Fruit fly (Drosophila melanogaster) whole organism, embryonic: ENCODE measurements around the gene CG4709.
A peak's percentile ranks its signal among the peaks of the same experiment; 100 is the strongest.

Source experiments
- Adf1 ChIP-seq: fragments of 200-800 bp; sonication (Bioruptor generic); IDR thresholded peaks from 2 replicates; pipeline ENCODE4 v1.3.6; 2022; ENCODE audit warnings: missing biosample characterization, missing genetic modification characterization
- Antp ChIP-seq: fragments of 200-800 bp; sonication (Bioruptor generic); optimal IDR thresholded peaks from 3 replicates; lab custom pipeline; 2016; ENCODE audit warnings: missing biosample characterization, missing genetic modification characterization
- Awh ChIP-seq: fragments of 200-800 bp; sonication (Bioruptor generic); IDR thresholded peaks from 2 replicates; pipeline ENCODE4, ENCODE4 v1.3.6; 2022; ENCODE audit warnings: missing biosample characterization, missing genetic modification characterization
- Bgb ChIP-seq: fragments of 200-800 bp; sonication (Bioruptor generic); IDR thresholded peaks from 2 replicates; pipeline ENCODE4 v1.3.6; 2022; ENCODE audit warnings: missing biosample characterization, missing genetic modification characterization; ENCODE audit not compliant: partially characterized antibody
- CG10209 ChIP-seq: fragments of 200-800 bp; sonication (Bioruptor generic); optimal IDR thresholded peaks from 3 replicates; lab custom pipeline; 2017; ENCODE audit warnings: missing biosample characterization, mild to moderate bottlenecking, missing genetic modification characterization, missing genetic modification reagents
- CG10543 ChIP-seq: fragments of 200-800 bp; sonication (Bioruptor generic); optimal IDR thresholded peaks from 3 replicates; lab custom pipeline; 2017; ENCODE audit warnings: missing biosample characterization, mild to moderate bottlenecking, missing genetic modification characterization, moderate library complexity
- CG10654 ChIP-seq: fragments of 200-800 bp; sonication (Bioruptor generic); optimal IDR thresholded peaks from 2 replicates; lab custom pipeline; 2016; ENCODE audit warnings: missing biosample characterization, missing genetic modification characterization
- CG10979 ChIP-seq: fragments of 200-800 bp; sonication (Bioruptor generic); optimal IDR thresholded peaks from 2 replicates; lab custom pipeline; 2018; ENCODE audit warnings: missing biosample characterization, mild to moderate bottlenecking, missing genetic modification characterization, moderate library complexity
- CG11696 ChIP-seq: fragments of 200-800 bp; sonication (Bioruptor generic); IDR thresholded peaks from 2 replicates; pipeline ENCODE4 v1.3.6; 2022; ENCODE audit warnings: missing biosample characterization, missing genetic modification characterization
- CG12071 ChIP-seq: fragments of 200-800 bp; sonication (Bioruptor generic); optimal IDR thresholded peaks from 3 replicates; lab custom pipeline; 2018; ENCODE audit warnings: missing biosample characterization, mild to moderate bottlenecking, missing genetic modification characterization
- CG12769 ChIP-seq: fragments of 200-800 bp; sonication (Bioruptor generic); optimal IDR thresholded peaks from 2 replicates; lab custom pipeline; 2019; ENCODE audit warnings: missing biosample characterization, mild to moderate bottlenecking, missing genetic modification characterization, moderate library complexity
- CG13287 ChIP-seq: fragments of 200-800 bp; sonication (Bioruptor generic); IDR thresholded peaks from 2 replicates; pipeline ENCODE4 v1.3.6; 2022; ENCODE audit warnings: missing biosample characterization, missing genetic modification characterization; ENCODE audit not compliant: partially characterized antibody
- CG13296 ChIP-seq: fragments of 200-800 bp; sonication (Bioruptor generic); optimal IDR thresholded peaks from 3 replicates; lab custom pipeline; 2018; ENCODE audit warnings: missing biosample characterization, mild to moderate bottlenecking, missing genetic modification characterization
- CG13775 ChIP-seq: fragments of 200-800 bp; sonication (Bioruptor generic); optimal IDR thresholded peaks from 3 replicates; lab custom pipeline; 2017; ENCODE audit warnings: missing biosample characterization, mild to moderate bottlenecking, missing genetic modification characterization
- CG14441 ChIP-seq: fragments of 200-800 bp; sonication (Bioruptor generic); IDR thresholded peaks from 2 replicates; pipeline ENCODE4 v1.3.6; 2022; ENCODE audit warnings: missing biosample characterization, missing genetic modification characterization
- CG15073 ChIP-seq: fragments of 200-800 bp; sonication (Bioruptor generic); optimal IDR thresholded peaks from 2 replicates; lab custom pipeline; 2016; ENCODE audit warnings: missing biosample characterization, missing genetic modification characterization
- CG1603 ChIP-seq: fragments of 200-800 bp; sonication (Bioruptor generic); optimal IDR thresholded peaks from 2 replicates; lab custom pipeline; 2019; ENCODE audit warnings: missing biosample characterization, mild to moderate bottlenecking, missing genetic modification characterization, moderate library complexity
- CG16813 ChIP-seq: fragments of 200-800 bp; sonication (Bioruptor generic); IDR thresholded peaks from 3 replicates; pipeline ENCODE4 v1.3.6; 2022; ENCODE audit warnings: missing biosample characterization, missing genetic modification characterization; ENCODE audit not compliant: partially characterized antibody
- CG18599 ChIP-seq: fragments of 200-800 bp; sonication (Bioruptor generic); optimal IDR thresholded peaks from 3 replicates; lab custom pipeline; 2017; ENCODE audit warnings: missing biosample characterization, missing genetic modification characterization, mild to moderate bottlenecking, moderate library complexity, missing genetic modification reagents
- CG2712 ChIP-seq: fragments of 200-800 bp; optimal IDR thresholded peaks from 3 replicates; lab custom pipeline; 2019; ENCODE audit warnings: missing biosample characterization, mild to moderate bottlenecking, missing genetic modification characterization, moderate library complexity
- CG3726 ChIP-seq: fragments of 200-800 bp; sonication (Bioruptor generic); IDR thresholded peaks from 3 replicates; pipeline ENCODE4, ENCODE4 v1.3.6; 2022; ENCODE audit warnings: missing biosample characterization, missing genetic modification characterization
- CG3838 ChIP-seq: fragments of 200-800 bp; sonication (Bioruptor generic); optimal IDR thresholded peaks from 3 replicates; lab custom pipeline; 2016; ENCODE audit warnings: missing biosample characterization, missing genetic modification characterization
- CG5953 ChIP-seq: fragments of 200-800 bp; sonication (Bioruptor generic); IDR thresholded peaks from 2 replicates; pipeline ENCODE4 v1.3.6; 2022; ENCODE audit warnings: missing biosample characterization, missing genetic modification characterization
- CG6791 ChIP-seq: fragments of 200-800 bp; sonication (Bioruptor generic); IDR thresholded peaks from 3 replicates; pipeline ENCODE4 v1.3.6; 2022; ENCODE audit warnings: missing biosample characterization, missing genetic modification characterization; ENCODE audit not compliant: partially characterized antibody
- CG8089 ChIP-seq: fragments of 200-800 bp; sonication (Bioruptor generic); optimal IDR thresholded peaks from 3 replicates; lab custom pipeline; 2016; ENCODE audit warnings: missing biosample characterization, missing genetic modification characterization
- Camta ChIP-seq: fragments of 200-800 bp; sonication (Bioruptor generic); optimal IDR thresholded peaks from 2 replicates; lab custom pipeline; 2016; ENCODE audit warnings: missing biosample characterization, missing genetic modification characterization
- HHEX ChIP-seq: fragments of 200-800 bp; sonication (Bioruptor generic); optimal IDR thresholded peaks from 3 replicates; lab custom pipeline; 2017; ENCODE audit warnings: missing biosample characterization, mild to moderate bottlenecking, missing genetic modification characterization, missing genetic modification reagents
- NC2β ChIP-seq: fragments of 200-800 bp; sonication (Bioruptor generic); optimal IDR thresholded peaks from 2 replicates; lab custom pipeline; 2016; ENCODE audit warnings: missing biosample characterization, missing genetic modification characterization
- Oaz ChIP-seq: fragments of 200-800 bp; sonication (Bioruptor generic); IDR thresholded peaks from 2 replicates; pipeline ENCODE4 v1.3.6; 2022; ENCODE audit warnings: missing biosample characterization, missing genetic modification characterization
- Six4 ChIP-seq: fragments of 200-800 bp; sonication (Bioruptor generic); optimal IDR thresholded peaks from 2 replicates; lab custom pipeline; 2016; ENCODE audit warnings: missing biosample characterization, missing genetic modification characterization
- Spps ChIP-seq: fragments of 200-800 bp; sonication (Bioruptor generic); optimal IDR thresholded peaks from 2 replicates; lab custom pipeline; 2018; ENCODE audit warnings: missing biosample characterization, mild to moderate bottlenecking, missing genetic modification characterization
- ap ChIP-seq: fragments of 200-800 bp; sonication (Bioruptor generic); IDR thresholded peaks from 2 replicates; pipeline ENCODE4 v1.3.6; 2022; ENCODE audit warnings: missing biosample characterization, missing genetic modification characterization
- bab2 ChIP-seq: fragments of 200-800 bp; sonication (Bioruptor generic); optimal IDR thresholded peaks from 2 replicates; lab custom pipeline; 2016; ENCODE audit warnings: missing biosample characterization, missing genetic modification characterization
- caup ChIP-seq: fragments of 200-800 bp; sonication (Bioruptor generic); optimal IDR thresholded peaks from 3 replicates; lab custom pipeline; 2017; ENCODE audit warnings: missing biosample characterization, mild to moderate bottlenecking, missing genetic modification characterization, moderate library complexity; ENCODE audit not compliant: severe bottlenecking
- crc ChIP-seq: fragments of 200-800 bp; sonication (Bioruptor generic); optimal IDR thresholded peaks from 2 replicates; lab custom pipeline; 2016; ENCODE audit warnings: missing biosample characterization, missing genetic modification characterization
- crp ChIP-seq, 2 experiments: fragments of 200-800 bp; sonication (Bioruptor generic); optimal IDR thresholded peaks; 2 replicates in 1 of 2; 3 replicates in 1 of 2; lab custom pipeline; 2017; ENCODE audit warnings: missing biosample characterization in 2 of 2, missing genetic modification characterization in 2 of 2, mild to moderate bottlenecking in 1 of 2, moderate library complexity in 1 of 2
- dan ChIP-seq: fragments of 200-800 bp; sonication (Bioruptor generic); IDR thresholded peaks from 2 replicates; pipeline ENCODE4 v1.3.6; 2022; ENCODE audit warnings: missing biosample characterization, missing genetic modification characterization
- ind ChIP-seq: fragments of 200-800 bp; sonication (Bioruptor generic); optimal IDR thresholded peaks from 3 replicates; lab custom pipeline; 2016; ENCODE audit warnings: missing biosample characterization, missing genetic modification characterization
- ken ChIP-seq: fragments of 200-800 bp; sonication (Bioruptor generic); IDR thresholded peaks from 3 replicates; pipeline ENCODE4 v1.3.6; 2022; ENCODE audit warnings: missing biosample characterization, missing genetic modification characterization
- nmo ChIP-seq: fragments of 200-800 bp; sonication (Bioruptor generic); optimal IDR thresholded peaks from 2 replicates; lab custom pipeline; 2018; ENCODE audit warnings: missing biosample characterization, mild to moderate bottlenecking, missing genetic modification characterization, moderate library complexity
- pb ChIP-seq: fragments of 200-800 bp; sonication (Bioruptor generic); optimal IDR thresholded peaks from 3 replicates; lab custom pipeline; 2016; ENCODE audit warnings: missing biosample characterization, missing genetic modification characterization
- rib ChIP-seq: fragments of 200-800 bp; sonication (Bioruptor generic); IDR thresholded peaks from 2 replicates; pipeline ENCODE4 v1.3.6; 2022; ENCODE audit warnings: missing biosample characterization, missing genetic modification characterization
- sim ChIP-seq: fragments of 200-800 bp; sonication (Bioruptor generic); IDR thresholded peaks from 2 replicates; pipeline ENCODE4 v1.3.6; 2022; ENCODE audit warnings: missing biosample characterization, missing genetic modification characterization
- slbo ChIP-seq: fragments of 200-800 bp; sonication (Bioruptor generic); IDR thresholded peaks from 2 replicates; pipeline ENCODE4 v1.3.6; 2022; ENCODE audit warnings: missing biosample characterization, missing genetic modification characterization
- stc ChIP-seq: fragments of 200-800 bp; sonication (Bioruptor generic); IDR thresholded peaks from 2 replicates; pipeline ENCODE4 v1.3.6; 2022; ENCODE audit warnings: missing biosample characterization, missing genetic modification characterization
- vnd ChIP-seq: fragments of 200-800 bp; sonication (Bioruptor generic); IDR thresholded peaks from 3 replicates; pipeline ENCODE4 v1.3.6; 2022; ENCODE audit warnings: missing biosample characterization, missing genetic modification characterization; ENCODE audit not compliant: partially characterized antibody
- wor ChIP-seq: fragments of 200-800 bp; sonication (Bioruptor generic); IDR thresholded peaks from 2 replicates; pipeline ENCODE4 v1.3.6; 2022; ENCODE audit warnings: missing biosample characterization, missing genetic modification characterization
- z ChIP-seq: fragments of 200-800 bp; sonication (Bioruptor generic); IDR thresholded peaks from 3 replicates; pipeline ENCODE4 v1.3.6; 2022; ENCODE audit warnings: missing biosample characterization, missing genetic modification characterization
- zen ChIP-seq: fragments of 200-800 bp; sonication (Bioruptor generic); optimal IDR thresholded peaks from 3 replicates; lab custom pipeline; 2018; ENCODE audit warnings: missing biosample characterization, mild to moderate bottlenecking, missing genetic modification characterization, moderate library complexity
- zf30C ChIP-seq: fragments of 200-800 bp; sonication (Bioruptor generic); optimal IDR thresholded peaks from 3 replicates; lab custom pipeline; 2018; ENCODE audit warnings: missing biosample characterization, mild to moderate bottlenecking, missing genetic modification characterization

CG4709 gene

dm6 chr2L:9954119-9954518, at the start of gene CG4709, which contains the start of gene CG13126:
Gene CG4709, plus strand, starts transcription at chr2L:9954325.
Gene CG13126, minus strand, starts transcription at chr2L:9954181.
- TF ChIP-seq wor (GFP tag; lab: Robert Waterston, UW) (peak; percentile 64), Awh (peak; percentile 89), CG13296 (peak; percentile 91), CG13287 (no peak; the same call in 1 of the 2 replicates), caup (GFP tag; lab: Kevin White, UChicago) (peak; percentile 90), CG5953 (GFP tag; lab: Robert Waterston, UW) (peak; percentile 53), zf30C (no peak), CG10543 (peak; percentile 63), CG10654 (GFP tag; lab: Kevin White, UChicago) (peak; percentile 88), CG12071 (GFP tag; lab: Kevin White, UChicago) (peak; percentile 29), Oaz (GFP tag; lab: Robert Waterston, UW) (peak; percentile 73), ken (GFP tag; lab: Robert Waterston, UW) (peak; percentile 73), CG12769 (tag; lab: Kevin White, UChicago) (no peak), CG2712 (tag; lab: Kevin White, UChicago) (peak; percentile 98), CG15073 (GFP tag; lab: Kevin White, UChicago) (peak; percentile 57), rib (peak; percentile 71; the same call in 1 of the 2 replicates), CG10209 (GFP tag; lab: Kevin White, UChicago) (peak; percentile 91), CG3726 (GFP tag; lab: Robert Waterston, UW) (peak; percentile 81; the same call in 1 of the 3 replicates), crc (GFP tag; lab: Kevin White, UChicago) (no peak), Bgb (no peak), bab2 (GFP tag; lab: Kevin White, UChicago) (peak; percentile 6), ind (GFP tag; lab: Kevin White, UChicago) (peak; percentile 91), CG10979 (tag; lab: Kevin White, UChicago) (peak; percentile 96), zen (tag; lab: Kevin White, UChicago) (peak; percentile 96), CG11696 (GFP tag; lab: Robert Waterston, UW) (peak; percentile 100), Camta (GFP tag; lab: Kevin White, UChicago) (peak; percentile 41), z (GFP tag; lab: Robert Waterston, UW) (no peak), dan (GFP tag; lab: Robert Waterston, UW) (no peak), sim (GFP tag; lab: Robert Waterston, UW) (peak; percentile 81; the same call in 1 of the 2 replicates), CG14441 (peak; percentile 86), NC2β (peak; percentile 9), stc (GFP tag; lab: Robert Waterston, UW) (peak; percentile 93), Six4 (peak; percentile 90), pb (no peak), HHEX (GFP tag; lab: Kevin White, UChicago) (peak; percentile 92), Antp (GFP tag; lab: Kevin White, UChicago) (peak; percentile 13), nmo (GFP tag; lab: Kevin White, UChicago) (peak; percentile 97), CG8089 (GFP tag; lab: Kevin White, UChicago) (no peak), Spps (peak; percentile 95), CG6791 (GFP tag; lab: Robert Waterston, UW) (no peak), ap (GFP tag; lab: Robert Waterston, UW) (peak; percentile 83), Adf1 (GFP tag; lab: Robert Waterston, UW) (peak; percentile 70), vnd (GFP tag; lab: Robert Waterston, UW) (no peak), CG3838 (GFP tag; lab: Kevin White, UChicago) (peak; percentile 58), CG16813 (GFP tag; lab: Robert Waterston, UW) (no peak), CG13775 (GFP tag; lab: Kevin White, UChicago) (peak; percentile 92), slbo (peak; percentile 93), CG1603 (tag; lab: Kevin White, UChicago) (peak; percentile 10), crp (GFP tag; optimal IDR thresholded peaks at IDR 0.05; lab: Kevin White, UChicago) (peak; percentile 79 to 96), CG18599 (GFP tag; lab: Kevin White, UChicago) (peak; percentile 96)
